1 worm cellular context compared by ENCODE assay signal in genomic region chrIV:11183013-11183412, ce11.
TF ChIP-seq lines count a peak whose summit lies in the region.

Gene prx-14 (plus strand): TSS chrIV:11183132.

TF ChIP-seq in whole organism, L4 larva, 104 proteins besides CTCF, POLR2A, EP300 and RAD21 (continued from another document):
- no peak for TF ChIP-seq F49E8.2 (tag; optimal IDR thresholded peaks at IDR 0.05; lab: Kevin White, UChicago; ENCODE audit: borderline replicate concordance)
- no peak for TF ChIP-seq vab-7 (GFP tag; IDR thresholded peaks at IDR 0.05; lab: Robert Waterston, UW)
- TF ChIP-seq nhr-41 (GFP tag; IDR thresholded peaks at IDR 0.05; lab: Robert Waterston, UW) = no peak
- TF ChIP-seq jun-1 (tag; optimal IDR thresholded peaks at IDR 0.05; lab: Kevin White, UChicago) = no peak
- no peak for TF ChIP-seq zfp-2 (tag; optimal IDR thresholded peaks at IDR 0.05; lab: Kevin White, UChicago)
- 0 out of 2 replicates have a peak, but pooled peaks have one; percentile 61 for TF ChIP-seq zfp-3 (GFP tag; conservative IDR thresholded peaks at IDR 0.05; lab: Robert Waterston, UW)
- TF ChIP-seq Y75B8A.6 (GFP tag; IDR thresholded peaks at IDR 0.05; lab: Robert Waterston, UW) = no peak
- peak; percentile 5 for TF ChIP-seq nhr-48 (tag; optimal IDR thresholded peaks at IDR 0.05; lab: Kevin White, UChicago)
- no peak for TF ChIP-seq Y48G9A.11 (GFP tag; IDR thresholded peaks at IDR 0.05; lab: Robert Waterston, UW)
- TF ChIP-seq ama-1 (optimal IDR thresholded peaks at IDR 0.05; lab: Kevin White, UChicago) = peak; percentile 41
- no peak for TF ChIP-seq ZK337.2 (GFP tag; IDR thresholded peaks at IDR 0.05; lab: Robert Waterston, UW)
- TF ChIP-seq set-16 (GFP tag; IDR thresholded peaks at IDR 0.05; lab: Robert Waterston, UW) = no peak
- TF ChIP-seq nhr-6 (tag; optimal IDR thresholded peaks at IDR 0.05; lab: Kevin White, UChicago) = no peak
- peak; percentile 5 for TF ChIP-seq dve-1 (tag; optimal IDR thresholded peaks at IDR 0.05; lab: Kevin White, UChicago; ENCODE audit: insufficient read depth)
- no peak for TF ChIP-seq ceh-32 (tag; optimal IDR thresholded peaks at IDR 0.05; lab: Kevin White, UChicago; ENCODE audit: poor library complexity)
